Fruit fly (Drosophila melanogaster) whole organism, embryonic: Measurements from ENCODE around the gene GstZ1.

Source experiments
- Antp ChIP-seq: fragments of 200-800 bp; sonication (Bioruptor generic); optimal IDR thresholded peaks from 3 replicates; lab custom pipeline; 2016; ENCODE audit warnings: missing biosample characterization, missing genetic modification characterization
- Bdp1 ChIP-seq: fragments of 200-800 bp; sonication (Bioruptor generic); optimal IDR thresholded peaks from 3 replicates; lab custom pipeline; 2016; ENCODE audit warnings: missing biosample characterization, missing genetic modification characterization
- CG10147 ChIP-seq: fragments of 200-800 bp; sonication (Bioruptor generic); optimal IDR thresholded peaks from 2 replicates; lab custom pipeline; 2019; ENCODE audit warnings: missing biosample characterization, mild to moderate bottlenecking, missing genetic modification characterization, moderate library complexity
- CG1024 ChIP-seq: fragments of 200-800 bp; sonication (Bioruptor generic); IDR thresholded peaks from 2 replicates; pipeline ENCODE4 v1.3.6; 2022; ENCODE audit warnings: missing biosample characterization, missing genetic modification characterization
- CG10462 ChIP-seq: fragments of 200-800 bp; sonication (Bioruptor generic); optimal IDR thresholded peaks from 2 replicates; lab custom pipeline; 2016; ENCODE audit warnings: missing biosample characterization, missing genetic modification characterization
- CG12104 ChIP-seq: fragments of 200-800 bp; sonication (Bioruptor generic); optimal IDR thresholded peaks from 3 replicates; lab custom pipeline; 2016; ENCODE audit warnings: missing biosample characterization, missing genetic modification characterization
- CG15479 ChIP-seq: fragments of 200-800 bp; sonication (Bioruptor generic); optimal IDR thresholded peaks from 3 replicates; lab custom pipeline; 2019; ENCODE audit warnings: missing biosample characterization, mild to moderate bottlenecking, missing genetic modification characterization, moderate library complexity
- CG1602 ChIP-seq: fragments of 200-800 bp; sonication (Bioruptor generic); optimal IDR thresholded peaks from 3 replicates; lab custom pipeline; 2016; ENCODE audit warnings: missing biosample characterization, missing genetic modification characterization
- CG16779 ChIP-seq: fragments of 200-800 bp; sonication (Bioruptor generic); IDR thresholded peaks from 2 replicates; pipeline ENCODE4 v1.3.6; 2022; ENCODE audit warnings: missing biosample characterization, missing genetic modification characterization
- CG16813 ChIP-seq: fragments of 200-800 bp; sonication (Bioruptor generic); IDR thresholded peaks from 3 replicates; pipeline ENCODE4 v1.3.6; 2022; ENCODE audit warnings: missing biosample characterization, missing genetic modification characterization; ENCODE audit not compliant: partially characterized antibody
- CG17829 ChIP-seq: fragments of 200-800 bp; optimal IDR thresholded peaks from 2 replicates; lab custom pipeline; 2019; ENCODE audit warnings: missing biosample characterization, mild to moderate bottlenecking, missing genetic modification characterization, moderate library complexity
- CG32767 ChIP-seq: fragments of 200-800 bp; sonication (Bioruptor generic); IDR thresholded peaks from 2 replicates; pipeline ENCODE4 v1.3.6; 2022; ENCODE audit warnings: missing biosample characterization, missing genetic modification characterization
- CG6272 ChIP-seq: fragments of 200-800 bp; sonication (Bioruptor generic); IDR thresholded peaks from 2 replicates; pipeline ENCODE4 v1.3.6; 2022; ENCODE audit warnings: missing biosample characterization, missing genetic modification characterization
- CG6765 ChIP-seq: fragments of 200-800 bp; sonication (Bioruptor generic); optimal IDR thresholded peaks from 3 replicates; lab custom pipeline; 2017; ENCODE audit warnings: missing biosample characterization, mild to moderate bottlenecking, missing genetic modification characterization
- CG6791 ChIP-seq: fragments of 200-800 bp; sonication (Bioruptor generic); IDR thresholded peaks from 3 replicates; pipeline ENCODE4 v1.3.6; 2022; ENCODE audit warnings: missing biosample characterization, missing genetic modification characterization; ENCODE audit not compliant: partially characterized antibody
- CG8281 ChIP-seq: fragments of 200-800 bp; sonication (Bioruptor generic); optimal IDR thresholded peaks from 2 replicates; lab custom pipeline; 2018; ENCODE audit warnings: missing biosample characterization, mild to moderate bottlenecking, missing genetic modification characterization, moderate library complexity
- CG8290 ChIP-seq, 3 experiments: fragments of 200-800 bp; sonication (Bioruptor generic); optimal IDR thresholded peaks; 2 replicates each; lab custom pipeline; 2016 to 2019; ENCODE audit warnings: missing biosample characterization in 3 of 3, missing genetic modification characterization in 3 of 3, mild to moderate bottlenecking in 2 of 3, moderate library complexity in 1 of 3
- CG9797 ChIP-seq: fragments of 200-800 bp; sonication (Bioruptor generic); optimal IDR thresholded peaks from 3 replicates; lab custom pipeline; 2018; ENCODE audit warnings: missing biosample characterization, mild to moderate bottlenecking, missing genetic modification characterization
- CG9932 ChIP-seq: fragments of 200-800 bp; sonication (Bioruptor generic); IDR thresholded peaks from 2 replicates; pipeline ENCODE4 v1.3.6; 2022; ENCODE audit warnings: missing biosample characterization, missing genetic modification characterization
- Deaf1 ChIP-seq: fragments of 200-800 bp; optimal IDR thresholded peaks from 3 replicates; lab custom pipeline; 2019; ENCODE audit warnings: missing biosample characterization, mild to moderate bottlenecking, missing genetic modification characterization, moderate library complexity
- Ets65A ChIP-seq: fragments of 200-800 bp; sonication (Bioruptor generic); peaks from one replicate; lab custom pipeline; 2016; ENCODE audit warnings: missing biosample characterization, missing genetic modification characterization
- H15 ChIP-seq: fragments of 200-800 bp; sonication (Bioruptor generic); IDR thresholded peaks from 3 replicates; pipeline ENCODE4 v1.3.6; 2022; ENCODE audit warnings: missing biosample characterization, missing genetic modification characterization
- Hsf ChIP-seq: fragments of 200-800 bp; sonication (Bioruptor generic); optimal IDR thresholded peaks from 3 replicates; lab custom pipeline; 2016; ENCODE audit warnings: missing biosample characterization, missing genetic modification characterization
- Nf-YB ChIP-seq: fragments of 200-800 bp; sonication (Bioruptor generic); optimal IDR thresholded peaks from 3 replicates; lab custom pipeline; 2019; ENCODE audit warnings: missing biosample characterization, mild to moderate bottlenecking, missing genetic modification characterization, moderate library complexity
- Oaz ChIP-seq: fragments of 200-800 bp; sonication (Bioruptor generic); IDR thresholded peaks from 2 replicates; pipeline ENCODE4 v1.3.6; 2022; ENCODE audit warnings: missing biosample characterization, missing genetic modification characterization
- Rfx ChIP-seq: fragments of 200-800 bp; sonication (Bioruptor generic); IDR thresholded peaks from 2 replicates; pipeline ENCODE4 v1.3.6; 2022; ENCODE audit warnings: missing biosample characterization, missing genetic modification characterization
- Six4 ChIP-seq: fragments of 200-800 bp; sonication (Bioruptor generic); optimal IDR thresholded peaks from 2 replicates; lab custom pipeline; 2016; ENCODE audit warnings: missing biosample characterization, missing genetic modification characterization
- al ChIP-seq: fragments of 200-800 bp; sonication (Bioruptor generic); IDR thresholded peaks from 2 replicates; pipeline ENCODE4 v1.3.6; 2022; ENCODE audit warnings: missing biosample characterization, missing genetic modification characterization
- bab2 ChIP-seq: fragments of 200-800 bp; sonication (Bioruptor generic); optimal IDR thresholded peaks from 2 replicates; lab custom pipeline; 2016; ENCODE audit warnings: missing biosample characterization, missing genetic modification characterization
- bsh ChIP-seq, 2 experiments: fragments of 200-800 bp; sonication (Bioruptor generic); optimal IDR thresholded peaks; 2 replicates each; lab custom pipeline; 2017 to 2018; ENCODE audit warnings: mild to moderate bottlenecking in 2 of 2, missing biosample characterization in 2 of 2, missing genetic modification characterization in 2 of 2, moderate library complexity in 1 of 2
- chif ChIP-seq, 2 experiments: fragments of 200-800 bp; sonication (Bioruptor generic); optimal IDR thresholded peaks; 3 replicates each; lab custom pipeline; 2016; ENCODE audit warnings: missing biosample characterization in 2 of 2, missing genetic modification characterization in 2 of 2
- ci ChIP-seq: fragments of 200-800 bp; sonication (Bioruptor generic); IDR thresholded peaks from 3 replicates; pipeline ENCODE4 v1.3.6; 2022; ENCODE audit warnings: missing biosample characterization, missing genetic modification characterization
- exex ChIP-seq: fragments of 200-800 bp; sonication (Bioruptor generic); optimal IDR thresholded peaks from 4 replicates; lab custom pipeline; 2018; ENCODE audit warnings: missing biosample characterization, mild to moderate bottlenecking, missing genetic modification characterization, moderate library complexity
- gro ChIP-seq: fragments of 200-800 bp; sonication (Bioruptor generic); optimal IDR thresholded peaks from 2 replicates; lab custom pipeline; 2016; ENCODE audit warnings: missing biosample characterization, missing genetic modification characterization
- ham ChIP-seq: fragments of 200-800 bp; sonication (Bioruptor generic); IDR thresholded peaks from 2 replicates; pipeline ENCODE4 v1.3.6; 2022; ENCODE audit warnings: missing biosample characterization, missing genetic modification characterization
- hth ChIP-seq: fragments of >200 bp; optimal IDR thresholded peaks from 2 replicates; lab custom pipeline; 2017; ENCODE audit warnings: inconsistent platforms
- jing ChIP-seq: fragments of 200-800 bp; sonication (Bioruptor generic); optimal IDR thresholded peaks from 2 replicates; lab custom pipeline; 2018; ENCODE audit warnings: missing biosample characterization, mild to moderate bottlenecking, missing genetic modification characterization
- klu ChIP-seq: fragments of 200-800 bp; sonication (Bioruptor generic); IDR thresholded peaks from 2 replicates; pipeline ENCODE4 v1.3.6; 2022; ENCODE audit warnings: missing biosample characterization, missing genetic modification characterization
- lab ChIP-seq: fragments of 200-800 bp; sonication (Bioruptor generic); optimal IDR thresholded peaks from 3 replicates; lab custom pipeline; 2017; ENCODE audit warnings: missing biosample characterization, missing genetic modification characterization, mild to moderate bottlenecking, moderate library complexity, missing genetic modification reagents
- oc ChIP-seq: fragments of 200-800 bp; sonication (Bioruptor generic); optimal IDR thresholded peaks from 2 replicates; lab custom pipeline; 2018; ENCODE audit warnings: missing biosample characterization, mild to moderate bottlenecking, missing genetic modification characterization, moderate library complexity
- pho ChIP-seq: fragments of 200-800 bp; sonication (Bioruptor generic); optimal IDR thresholded peaks from 2 replicates; lab custom pipeline; 2016; ENCODE audit warnings: missing biosample characterization, missing genetic modification characterization
- phol ChIP-seq: fragments of 200-800 bp; sonication (Bioruptor generic); optimal IDR thresholded peaks from 3 replicates; lab custom pipeline; 2018; ENCODE audit warnings: missing biosample characterization, mild to moderate bottlenecking, missing genetic modification characterization, moderate library complexity
- pum ChIP-seq: fragments of 200-800 bp; sonication (Bioruptor generic); optimal IDR thresholded peaks from 2 replicates; lab custom pipeline; 2016; ENCODE audit warnings: missing biosample characterization, missing genetic modification characterization
- rib ChIP-seq: fragments of 200-800 bp; sonication (Bioruptor generic); IDR thresholded peaks from 2 replicates; pipeline ENCODE4 v1.3.6; 2022; ENCODE audit warnings: missing biosample characterization, missing genetic modification characterization
- slbo ChIP-seq: fragments of 200-800 bp; sonication (Bioruptor generic); IDR thresholded peaks from 2 replicates; pipeline ENCODE4 v1.3.6; 2022; ENCODE audit warnings: missing biosample characterization, missing genetic modification characterization
- sna ChIP-seq: fragments of 200-800 bp; sonication (Bioruptor generic); IDR thresholded peaks from 2 replicates; pipeline ENCODE4 v1.3.6; 2022; ENCODE audit warnings: missing biosample characterization, missing genetic modification characterization; ENCODE audit not compliant: partially characterized antibody
- sob ChIP-seq: fragments of 200-800 bp; sonication (Bioruptor generic); IDR thresholded peaks from 2 replicates; pipeline ENCODE4 v1.3.6; 2022; ENCODE audit warnings: missing biosample characterization, missing genetic modification characterization
- tap ChIP-seq: fragments of 200-800 bp; optimal IDR thresholded peaks from 3 replicates; lab custom pipeline; 2019; ENCODE audit warnings: missing biosample characterization, mild to moderate bottlenecking, missing genetic modification characterization, moderate library complexity
- trh ChIP-seq: fragments of 200-800 bp; sonication (Bioruptor generic); optimal IDR thresholded peaks from 2 replicates; lab custom pipeline; 2016; ENCODE audit warnings: missing biosample characterization, missing genetic modification characterization
- unc-4 ChIP-seq: fragments of 200-800 bp; sonication (Bioruptor generic); IDR thresholded peaks from 2 replicates; pipeline ENCODE4 v1.3.6; 2022; ENCODE audit warnings: missing biosample characterization, missing genetic modification characterization; ENCODE audit not compliant: partially characterized antibody
- zen2 ChIP-seq: fragments of 200-800 bp; sonication (Bioruptor generic); IDR thresholded peaks from 3 replicates; pipeline ENCODE4 v1.3.6; 2022; ENCODE audit warnings: missing biosample characterization, missing genetic modification characterization; ENCODE audit not compliant: partially characterized antibody

The GstZ1 gene

dm6 chr3R:9496748-9497147, 40.4 kb upstream of the GstZ1 start (continued):
- TF ChIP-seq bab2 (GFP tag; lab: Kevin White, UChicago), result peak; percentile 75
- TF ChIP-seq CG9932 (GFP tag; lab: Robert Waterston, UW), result peak; percentile 92
- peak; percentile 85 for TF ChIP-seq sob (GFP tag; lab: Robert Waterston, UW)
- peak; percentile 91 for TF ChIP-seq Rfx (GFP tag; lab: Robert Waterston, UW)
- TF ChIP-seq lab, result peak; percentile 70
- TF ChIP-seq sna (GFP tag; lab: Robert Waterston, UW), result peak; percentile 70
- TF ChIP-seq CG6765 (GFP tag; lab: Kevin White, UChicago), result peak; percentile 40
- peak in 1 of 2 experiments; percentile 40 for TF ChIP-seq bsh (GFP tag; optimal IDR thresholded peaks at IDR 0.05; lab: Kevin White, UChicago)
- peak; percentile 62 for TF ChIP-seq CG10147 (GFP tag; lab: Kevin White, UChicago)
- TF ChIP-seq unc-4 (GFP tag; lab: Robert Waterston, UW), result peak; percentile 58
- peak; percentile 55 for TF ChIP-seq Bdp1 (GFP tag; lab: Kevin White, UChicago)
- peak; percentile 85 for TF ChIP-seq Hsf (GFP tag; lab: Kevin White, UChicago)
- TF ChIP-seq phol (tag; lab: Kevin White, UChicago), result peak; percentile 81
- peak; percentile 30 to 62 for TF ChIP-seq chif (GFP tag; optimal IDR thresholded peaks at IDR 0.05; lab: Kevin White, UChicago)
- TF ChIP-seq CG12104, result no peak
- peak; percentile 92 for TF ChIP-seq slbo (GFP tag; lab: Robert Waterston, UW)
- TF ChIP-seq klu, result peak; percentile 37; the same call in 1 of the 2 replicates
- TF ChIP-seq pum (GFP tag; lab: Kevin White, UChicago), result peak; percentile 70
- TF ChIP-seq Nf-YB, result peak; percentile 30
- TF ChIP-seq CG16779, result peak; percentile 90
- no peak for TF ChIP-seq hth (lab: Kevin White, UChicago)
- peak; percentile 72 for TF ChIP-seq rib (GFP tag; lab: Robert Waterston, UW)
- TF ChIP-seq Antp (GFP tag; lab: Kevin White, UChicago), result peak; percentile 83
- TF ChIP-seq CG9797 (GFP tag; lab: Kevin White, UChicago), result peak; percentile 1
- TF ChIP-seq zen2 (GFP tag; lab: Robert Waterston, UW), result no peak; the same call in 2 of the 3 replicates
- peak; percentile 67 for TF ChIP-seq al
- TF ChIP-seq Oaz (GFP tag; lab: Robert Waterston, UW), result no peak
- TF ChIP-seq H15 (GFP tag; lab: Robert Waterston, UW), result peak; percentile 55; the same call in 1 of the 3 replicates
- no peak for TF ChIP-seq CG32767 (GFP tag; lab: Robert Waterston, UW)
- peak; percentile 85 for TF ChIP-seq CG8290 (GFP tag; optimal IDR thresholded peaks at IDR 0.05; lab: Kevin White, UChicago)
- TF ChIP-seq CG8290 (tag; optimal IDR thresholded peaks at IDR 0.05; lab: Kevin White, UChicago), result peak; percentile 25 to 94
- TF ChIP-seq CG10462 (GFP tag; lab: Kevin White, UChicago), result no peak
- TF ChIP-seq Deaf1 (tag; lab: Kevin White, UChicago), result peak; percentile 22
- TF ChIP-seq CG6272, result peak; percentile 70
- TF ChIP-seq CG8281, result no peak
- peak; percentile 62 for TF ChIP-seq CG16813 (GFP tag; lab: Robert Waterston, UW)
- peak; percentile 58 for TF ChIP-seq CG1602
- no peak for TF ChIP-seq oc (tag; lab: Kevin White, UChicago)
- TF ChIP-seq exex (tag; lab: Kevin White, UChicago), result peak; percentile 40
- peak; percentile 77 for TF ChIP-seq CG6791 (GFP tag; lab: Robert Waterston, UW)
- no peak; the same call in 1 of the 2 replicates for TF ChIP-seq ham (GFP tag; lab: Robert Waterston, UW)
- TF ChIP-seq Six4 (GFP tag; lab: Kevin White, UChicago), result peak; percentile 20
- no peak for TF ChIP-seq tap (tag; lab: Kevin White, UChicago)
- peak; percentile 80 for TF ChIP-seq CG17829
- no peak for TF ChIP-seq CG15479 (GFP tag; lab: Kevin White, UChicago)
- peak; percentile 85 for TF ChIP-seq pho (GFP tag; lab: Kevin White, UChicago)
- peak; percentile 44 for TF ChIP-seq jing (GFP tag; lab: Kevin White, UChicago)
- peak; percentile 85 for TF ChIP-seq ci (GFP tag; lab: Robert Waterston, UW)
- peak; percentile 70 for TF ChIP-seq trh (GFP tag; lab: Kevin White, UChicago)
- peak; percentile 100 for TF ChIP-seq Ets65A (GFP tag; lab: Kevin White, UChicago)
- TF ChIP-seq CG1024 (GFP tag; lab: Robert Waterston, UW), result no peak
- TF ChIP-seq gro, result peak; percentile 95
